Fruit fly (Drosophila melanogaster): ENCODE results near the gene Rtnl1.

The Rtnl1 gene

DNA sequence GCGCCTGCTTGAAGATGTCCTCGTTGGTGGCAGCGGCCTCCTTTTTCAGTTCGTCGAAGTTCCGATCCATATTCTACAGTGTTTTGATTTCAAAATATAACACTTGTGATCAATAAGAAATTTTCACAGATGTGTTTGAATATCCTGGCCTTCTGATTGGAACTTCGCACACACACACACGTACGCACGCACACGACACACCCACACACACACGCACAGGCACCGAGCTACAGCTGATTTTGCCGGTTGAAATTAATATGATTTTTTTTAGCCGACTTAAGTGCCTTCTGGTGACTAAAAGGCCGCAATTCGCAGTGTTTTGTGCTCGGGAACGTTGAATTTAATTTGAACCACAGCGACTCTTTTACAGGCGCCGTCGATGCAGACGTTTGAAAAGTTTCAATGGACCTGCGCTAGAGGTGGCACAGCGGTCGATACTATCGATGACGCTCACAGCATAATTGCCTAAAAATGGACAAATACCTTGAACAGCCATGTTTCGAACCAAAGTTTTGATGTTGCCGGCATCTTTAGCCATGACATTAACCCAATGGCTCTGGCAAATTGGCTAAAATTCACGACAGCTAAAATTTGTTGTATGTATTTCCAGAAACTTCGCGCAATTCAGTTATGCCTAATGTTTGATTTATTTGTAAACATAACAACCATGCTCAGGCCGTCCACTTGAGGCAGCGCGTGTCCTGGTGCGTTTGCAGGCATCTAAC is at the start of gene Rtnl1:
Gene Rtnl1, minus strand, starts transcription at position 415 of the 725 bp plus-strand sequence.
- TF ChIP-seq CTCF (optimal IDR thresholded peaks at IDR 0.05) (peak; percentile 53 to 60), CG8478 (optimal IDR thresholded peaks at IDR 0.05) (no peak)

DNA sequence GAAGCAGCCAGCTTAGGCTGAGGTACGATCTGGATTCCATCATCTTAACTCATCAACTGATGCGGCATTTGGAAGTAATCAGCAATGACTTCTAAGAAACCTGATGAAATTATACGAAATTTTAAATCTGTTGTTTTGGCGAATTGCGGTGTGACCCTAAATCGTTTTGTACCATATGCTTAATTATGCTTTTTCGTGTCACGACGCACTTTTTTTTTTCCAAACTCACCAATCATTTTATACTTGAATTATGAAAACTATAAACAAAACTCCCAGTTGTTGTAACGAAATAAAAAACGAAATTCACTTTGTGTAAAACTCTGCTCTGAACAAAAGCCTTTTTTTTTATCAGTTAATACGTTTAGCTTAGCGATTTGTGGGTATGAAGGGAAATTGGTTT is 48.6 kb upstream of the Rtnl1 start, which contains the start of gene Nepl3:
Gene Nepl3, minus strand, starts transcription at position 155 of the 400 bp plus-strand sequence.
- TF ChIP-seq CG8478 (optimal IDR thresholded peaks at IDR 0.05) (no peak), CTCF (optimal IDR thresholded peaks at IDR 0.05) (no peak)

DNA sequence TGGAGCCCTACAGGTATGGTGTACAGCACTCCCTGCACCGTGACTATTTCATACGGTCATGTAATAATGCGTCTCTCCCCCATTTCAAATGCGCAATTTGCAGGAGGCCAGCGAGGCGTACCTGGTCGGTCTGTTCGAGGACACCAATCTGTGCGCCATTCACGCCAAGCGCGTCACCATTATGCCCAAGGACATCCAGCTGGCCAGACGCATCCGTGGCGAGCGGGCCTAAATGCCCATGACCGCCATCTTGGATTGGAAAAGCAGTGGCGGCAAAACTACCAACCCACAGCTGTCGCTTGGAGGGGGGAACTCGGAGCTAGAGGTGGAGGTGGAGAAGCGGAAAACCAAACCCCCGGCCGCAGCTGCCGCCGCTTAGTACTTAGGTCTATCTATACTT is 46.0 kb upstream of the Rtnl1 start:
- TF ChIP-seq CG8478 (optimal IDR thresholded peaks at IDR 0.05) (no peak), CTCF (optimal IDR thresholded peaks at IDR 0.05) (no peak)

DNA sequence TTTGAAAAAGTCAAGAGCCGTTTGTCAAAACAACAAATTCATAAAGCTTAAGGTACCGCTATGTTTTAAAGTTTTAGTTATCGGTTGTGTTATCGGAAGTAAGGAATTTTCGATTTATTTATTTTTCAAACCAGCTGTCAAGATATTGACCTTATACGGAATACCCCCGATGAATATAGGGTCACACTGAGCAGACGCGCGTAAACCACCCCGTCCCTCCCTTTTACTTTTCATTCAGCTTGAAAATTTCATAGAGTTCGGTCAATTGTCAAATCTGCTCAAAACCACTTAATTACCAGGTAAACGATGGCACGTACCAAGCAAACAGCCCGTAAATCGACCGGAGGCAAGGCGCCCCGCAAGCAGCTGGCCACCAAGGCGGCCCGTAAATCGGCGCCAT is 45.4 kb upstream of the Rtnl1 start, which contains the start of the genes CG14036 and His3.3A:
Gene CG14036, minus strand, starts transcription at position 64 of the 400 bp plus-strand sequence.
Gene His3.3A, plus strand, starts transcription at position 106 of the 400 bp plus-strand sequence.
- TF ChIP-seq CG8478 (optimal IDR thresholded peaks at IDR 0.05) (no peak), CTCF (optimal IDR thresholded peaks at IDR 0.05) (peak; percentile 5 to 21)

DNA sequence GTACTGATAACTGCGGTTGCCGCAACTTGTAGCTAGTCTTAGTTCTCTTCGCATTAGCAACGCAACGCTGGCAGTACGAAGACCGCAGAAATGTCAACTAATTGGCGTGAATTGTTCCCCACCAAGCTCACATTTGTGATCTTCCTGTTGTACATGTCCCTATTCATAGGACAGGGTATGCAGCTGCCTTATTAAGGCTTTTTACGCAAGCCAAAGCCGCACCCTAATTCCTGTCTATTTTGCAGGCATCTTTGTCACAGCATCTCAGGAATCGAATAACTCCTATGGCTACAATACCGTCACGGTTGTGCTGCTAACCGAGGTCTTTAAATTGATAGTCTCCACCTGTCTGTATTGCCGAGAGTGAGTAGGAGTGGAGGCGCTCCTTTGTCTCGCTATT is 43.5 kb upstream of the Rtnl1 start, which contains the start of gene eIF3h:
Gene eIF3h, minus strand, starts transcription at position 101 of the 400 bp plus-strand sequence.
- TF ChIP-seq CTCF (optimal IDR thresholded peaks at IDR 0.05) (no peak), CG8478 (optimal IDR thresholded peaks at IDR 0.05) (no peak)

DNA sequence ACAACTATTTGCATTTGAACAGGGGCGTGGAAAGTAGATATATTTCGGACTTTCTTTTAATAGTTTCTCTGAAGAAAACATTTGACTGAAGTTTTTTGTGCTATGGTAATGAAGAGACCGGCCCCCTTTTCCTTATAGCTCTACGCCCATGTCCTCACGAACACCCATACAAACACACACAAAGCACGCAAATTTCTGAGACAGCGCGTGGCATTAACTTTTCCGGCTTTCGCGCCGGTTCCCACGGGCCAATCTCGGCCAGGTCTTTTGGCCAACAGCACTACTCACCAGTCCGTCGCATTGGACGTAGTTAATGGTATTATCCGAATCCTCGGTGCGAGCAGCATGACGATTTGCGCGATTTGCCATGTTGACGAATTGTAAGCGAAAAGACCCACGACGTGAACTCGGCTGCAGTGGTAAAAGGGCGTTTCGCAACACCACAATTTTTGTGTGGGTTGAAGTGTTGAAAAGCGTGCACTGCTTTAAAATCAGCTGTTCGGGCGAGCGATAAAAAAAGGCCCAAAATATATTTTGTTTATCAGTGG is 42.9 kb upstream of the Rtnl1 start, which contains the start of gene senju:
Gene senju, plus strand, starts transcription at position 477 of the 548 bp plus-strand sequence.
- TF ChIP-seq CG8478 (optimal IDR thresholded peaks at IDR 0.05) (no peak), CTCF (optimal IDR thresholded peaks at IDR 0.05) (peak in 1 of 2 experiments; percentile 1)

DNA sequence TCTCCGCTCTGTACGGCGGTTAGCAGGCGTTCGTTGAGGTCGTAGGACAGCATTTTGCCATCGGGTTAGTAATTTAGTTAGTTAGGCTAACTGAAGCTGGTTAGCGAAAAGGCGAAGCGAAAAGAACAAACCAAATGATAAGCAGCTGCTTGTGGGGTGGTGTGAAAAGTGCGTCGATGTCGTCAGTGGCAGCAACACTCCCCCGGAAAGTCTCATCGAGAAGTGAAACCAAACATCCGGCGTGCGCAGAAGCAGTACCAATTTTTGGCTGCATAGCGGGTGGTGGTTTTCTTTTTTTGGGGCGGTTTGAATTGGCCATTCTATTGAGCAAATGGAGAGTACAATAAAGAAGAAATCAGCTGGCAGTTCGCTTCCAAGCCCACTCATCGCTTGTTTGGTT is 41.3 kb upstream of the Rtnl1 start, which contains the start of gene CG9121:
Gene CG9121, minus strand, starts transcription at position 238 of the 400 bp plus-strand sequence.
- TF ChIP-seq CG8478 (optimal IDR thresholded peaks at IDR 0.05), result no peak
- TF ChIP-seq CTCF (optimal IDR thresholded peaks at IDR 0.05), result no peak

DNA sequence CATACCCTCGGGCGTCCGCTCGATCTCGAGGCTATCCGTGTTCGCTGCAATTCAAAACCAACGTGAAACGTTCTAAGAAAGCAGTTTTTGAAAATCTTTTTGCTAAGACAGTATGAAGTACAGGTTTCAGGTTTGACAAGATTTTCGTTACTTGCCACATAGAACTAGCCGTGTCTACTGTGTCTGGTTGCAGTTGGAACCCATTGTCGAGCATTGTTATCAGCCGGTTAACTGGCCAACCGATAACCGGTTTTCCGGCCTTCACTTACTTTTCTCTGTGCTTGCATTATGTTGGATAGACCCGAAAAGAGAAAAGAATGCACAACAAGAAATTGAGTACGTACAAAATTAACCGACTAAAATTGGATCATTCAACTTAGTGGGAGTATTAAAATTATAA is 40.5 kb upstream of the Rtnl1 start:
- TF ChIP-seq CTCF (optimal IDR thresholded peaks at IDR 0.05), result no peak
- no peak for TF ChIP-seq CG8478 (optimal IDR thresholded peaks at IDR 0.05)

DNA sequence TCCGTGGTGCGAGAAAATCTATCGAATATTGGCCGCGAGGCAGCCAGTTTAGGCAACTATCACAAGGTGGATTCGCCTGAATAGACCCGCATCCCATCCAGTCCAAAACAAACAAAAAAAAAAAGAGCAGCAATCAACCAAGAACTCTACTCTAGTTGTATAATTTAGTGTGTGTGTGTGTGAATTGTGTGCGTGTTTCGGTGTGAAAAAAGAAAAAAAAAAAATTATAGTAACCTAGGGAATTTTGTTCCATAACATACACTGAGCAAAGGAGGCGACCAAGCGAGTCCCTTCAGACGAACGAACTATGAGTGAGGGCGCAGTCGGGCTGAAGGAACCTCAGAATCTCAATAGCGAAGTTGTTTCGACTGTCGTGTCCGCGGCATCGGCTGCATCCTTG is 36.7 kb upstream of the Rtnl1 start:
- TF ChIP-seq CTCF (optimal IDR thresholded peaks at IDR 0.05) (no peak), CG8478 (optimal IDR thresholded peaks at IDR 0.05) (no peak)

DNA sequence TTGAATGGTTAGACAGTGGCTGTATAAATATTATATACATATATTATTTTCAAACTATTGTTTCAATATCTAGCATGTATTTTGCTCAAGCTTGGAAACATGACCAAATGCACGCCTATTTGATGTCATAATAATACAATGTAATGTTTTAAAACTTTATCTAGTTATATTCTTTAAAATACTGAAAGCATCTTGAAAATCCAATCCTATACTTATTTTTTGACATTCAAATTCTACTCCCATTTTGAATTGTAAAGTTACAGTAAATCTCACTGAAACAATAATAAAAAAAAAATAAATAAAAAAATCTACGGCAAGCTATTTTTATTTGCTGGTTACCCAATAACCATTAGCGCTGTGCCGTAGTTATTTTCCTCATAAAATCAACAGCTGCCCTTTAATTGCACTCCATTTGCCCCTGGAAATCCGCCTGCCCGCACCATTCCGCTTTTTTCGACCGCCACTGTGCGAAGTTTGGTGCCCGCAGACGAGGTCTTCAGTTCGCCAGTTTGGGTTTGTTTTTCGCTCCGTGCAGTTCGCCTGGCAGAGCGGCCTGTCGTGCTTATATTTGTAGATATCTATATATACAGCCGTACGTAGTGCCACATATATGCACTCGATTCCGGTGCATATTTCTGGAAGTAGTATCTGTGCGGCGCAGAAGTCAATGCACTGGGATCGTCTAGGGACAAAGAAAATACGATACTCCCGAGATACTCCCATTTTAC is 35.5 kb upstream of the Rtnl1 start:
- TF ChIP-seq CG8478 (optimal IDR thresholded peaks at IDR 0.05) (no peak), CTCF (optimal IDR thresholded peaks at IDR 0.05) (no peak)

DNA sequence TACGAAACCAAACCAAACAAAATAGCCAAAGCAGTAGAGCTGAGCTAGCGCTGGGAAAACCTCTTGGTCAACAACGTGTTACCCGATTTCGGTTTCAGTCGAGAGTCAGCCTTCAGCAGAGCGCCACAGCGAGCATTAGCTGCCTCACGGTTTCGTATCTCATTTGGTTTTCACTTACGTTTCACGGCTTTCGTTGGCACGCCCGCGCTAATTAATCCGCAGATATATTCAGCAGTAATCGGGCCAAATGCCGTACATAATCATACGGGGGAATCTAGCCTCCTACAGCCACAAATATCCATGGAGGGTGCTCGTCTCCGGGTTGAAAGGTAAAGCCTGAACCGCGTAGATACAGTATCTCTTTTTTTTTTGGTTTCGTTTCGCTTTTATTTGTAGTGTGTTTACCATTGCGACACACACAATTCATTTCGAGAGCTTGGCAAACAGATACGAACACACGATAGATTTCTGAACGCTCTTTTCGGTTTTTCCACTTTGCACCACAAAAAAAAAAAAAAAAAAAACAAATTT is 34.9 kb upstream of the Rtnl1 start, which contains the start of gene CG31650:
Gene CG31650, minus strand, starts transcription at position 352 of the 531 bp plus-strand sequence.
- TF ChIP-seq CG8478 (optimal IDR thresholded peaks at IDR 0.05) (no peak), CTCF (optimal IDR thresholded peaks at IDR 0.05) (no peak)

DNA sequence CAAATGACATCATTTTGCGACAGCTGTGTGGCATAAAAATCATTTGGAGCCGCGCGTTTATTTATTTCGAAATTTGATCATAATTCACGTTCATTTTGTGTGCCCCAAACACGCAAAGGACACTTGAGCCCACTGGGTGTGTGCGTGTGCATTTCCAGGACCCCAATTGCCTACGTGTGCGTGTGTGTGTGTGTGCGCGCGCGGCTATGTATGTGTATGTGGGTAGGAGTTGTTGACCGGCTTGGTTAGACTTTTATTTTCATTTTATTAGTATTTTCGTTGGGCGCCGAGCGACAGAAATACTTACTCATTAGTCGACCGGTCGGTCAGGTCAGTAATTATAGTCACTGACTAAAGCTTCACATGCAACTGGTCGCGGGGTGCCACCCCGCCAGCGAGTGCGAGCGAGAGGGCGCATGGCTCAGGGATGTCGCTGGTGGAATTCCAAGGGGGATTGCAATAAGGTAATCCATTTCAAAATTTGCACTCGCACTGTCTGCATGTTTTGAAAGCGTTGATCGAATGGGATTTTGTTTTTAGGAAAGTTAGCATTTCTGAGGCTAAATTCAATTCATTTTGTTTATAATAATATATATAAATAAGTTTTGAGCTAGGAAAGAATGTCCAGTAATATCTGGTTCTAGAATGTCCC is 34.1 kb upstream of the Rtnl1 start:
- TF ChIP-seq CG8478 (optimal IDR thresholded peaks at IDR 0.05), result no peak
- TF ChIP-seq CTCF (optimal IDR thresholded peaks at IDR 0.05), result no peak

DNA sequence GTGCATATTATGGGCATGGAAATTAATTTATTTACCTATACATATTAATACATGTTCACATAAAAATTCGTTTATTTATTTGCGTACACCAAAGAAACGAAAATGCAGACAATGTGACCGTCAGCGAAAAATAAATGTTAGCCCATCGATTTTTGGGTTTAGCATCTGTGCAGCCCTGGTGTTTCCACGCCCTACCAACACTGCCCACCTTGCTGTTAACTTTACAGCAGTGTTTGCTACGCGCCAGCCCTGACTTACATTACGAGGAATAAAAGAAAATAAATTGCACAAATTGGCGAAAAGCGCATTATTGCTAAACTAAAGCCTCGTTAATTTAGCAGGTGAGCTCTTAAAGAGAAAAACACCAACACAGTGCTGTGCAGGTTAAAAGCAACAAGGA is 33.5 kb upstream of the Rtnl1 start, which contains the start of the genes CG33995, CG44000 and CG44001:
Gene CG33995, plus strand, starts transcription at position 228 of the 400 bp plus-strand sequence.
Gene CG44000, plus strand, starts transcription at position 228 of the 400 bp plus-strand sequence.
Gene CG44001, plus strand, starts transcription at position 228 of the 400 bp plus-strand sequence.
- TF ChIP-seq CG8478 (optimal IDR thresholded peaks at IDR 0.05), result no peak
- TF ChIP-seq CTCF (optimal IDR thresholded peaks at IDR 0.05), result peak in 1 of 2 experiments; percentile 23

DNA sequence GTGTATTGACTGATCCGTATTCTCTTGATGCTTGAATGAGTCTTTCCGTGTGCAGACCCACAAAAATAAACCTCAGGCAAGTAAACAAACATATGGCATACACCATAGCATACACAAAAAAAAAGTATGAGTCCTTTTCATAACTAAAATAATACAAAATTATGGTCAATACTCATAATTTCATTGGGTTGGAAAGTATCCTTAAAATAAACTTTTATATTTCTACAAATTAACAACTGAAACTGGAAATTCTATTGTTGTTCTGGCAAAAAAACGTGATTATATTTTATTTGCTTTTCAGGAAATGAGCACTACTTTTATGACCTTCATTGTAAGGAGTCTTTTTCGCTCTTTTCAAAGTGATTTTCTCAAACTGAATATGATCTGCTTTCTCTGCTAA is 32.6 kb upstream of the Rtnl1 start:
- TF ChIP-seq CTCF (optimal IDR thresholded peaks at IDR 0.05) (no peak), CG8478 (optimal IDR thresholded peaks at IDR 0.05) (no peak)
